Worm (Caenorhabditis elegans): Measurements from ENCODE around the gene mrps-16.

Gene mrps-16

DNA sequence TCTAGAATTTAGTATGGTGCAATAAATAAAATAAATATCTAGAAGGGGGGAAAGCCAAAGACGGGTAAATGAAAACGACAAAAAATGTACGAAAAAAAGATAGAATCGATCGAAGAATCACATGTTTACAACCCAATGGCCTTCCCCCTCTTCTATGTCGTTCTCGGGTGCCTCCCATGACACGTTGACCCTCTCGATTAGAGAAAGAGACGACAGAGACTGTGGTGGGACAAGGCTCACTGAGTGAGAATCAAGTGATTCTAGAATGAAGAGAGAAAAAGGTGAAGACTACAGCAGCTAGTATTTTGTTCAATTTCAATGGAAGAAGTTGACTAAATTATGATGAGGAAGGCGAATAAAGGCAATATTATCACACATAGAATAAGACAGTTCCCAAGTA lies 48.1 kb upstream of the mrps-16 start (continued):
- no peak for TF ChIP-seq lin-13 (GFP tag; optimal IDR thresholded peaks at IDR 0.05)
- TF ChIP-seq unc-62 (GFP tag; optimal IDR thresholded peaks at IDR 0.05 in 1 of 2): peak in 1 of 2 experiments; percentile 51
- TF ChIP-seq unc-62 (tag; optimal IDR thresholded peaks at IDR 0.05): no peak
- TF ChIP-seq F10B5.3 (tag; optimal IDR thresholded peaks at IDR 0.05): no peak
- no peak for TF ChIP-seq ceh-28 (tag; optimal IDR thresholded peaks at IDR 0.05)
- no peak for TF ChIP-seq tra-1 (GFP tag; IDR thresholded peaks at IDR 0.05)
- no peak for TF ChIP-seq nhr-111 (GFP tag; optimal IDR thresholded peaks at IDR 0.05)
- peak; percentile 58 for TF ChIP-seq pqm-1 (tag; optimal IDR thresholded peaks at IDR 0.05)
- no peak for TF ChIP-seq nhr-11 (tag; optimal IDR thresholded peaks at IDR 0.05)
- no peak for TF ChIP-seq lin-39 (tag; optimal IDR thresholded peaks at IDR 0.05)
- TF ChIP-seq T20F7.1 (GFP tag; optimal IDR thresholded peaks at IDR 0.05): no peak
- no peak for TF ChIP-seq madf-9 (GFP tag; conservative IDR thresholded peaks at IDR 0.05)
- TF ChIP-seq snpc-1.2 (GFP tag; IDR thresholded peaks at IDR 0.05): no peak
- TF ChIP-seq dve-1 (tag; optimal IDR thresholded peaks at IDR 0.05; ENCODE audit: insufficient read depth): peak; percentile 51
- peak; percentile 41 for TF ChIP-seq mes-2 (tag; optimal IDR thresholded peaks at IDR 0.05; ENCODE audit: poor library complexity, severe bottlenecking)
- TF ChIP-seq ctbp-1 (GFP tag; IDR thresholded peaks at IDR 0.05): no peak

ce11 chrII:5426470-5426869 lies 47.7 kb upstream of the mrps-16 start:
- no peak for TF ChIP-seq dpl-1 (GFP tag; optimal IDR thresholded peaks at IDR 0.05)
- peak; percentile 19 for TF ChIP-seq nhr-28 (tag; optimal IDR thresholded peaks at IDR 0.05)

- TF ChIP-seq arid-1 (GFP tag; conservative IDR thresholded peaks at IDR 0.05) (no peak), unc-62 (GFP tag; optimal IDR thresholded peaks at IDR 0.05 in 1 of 2) (no peak), unc-62 (tag; optimal IDR thresholded peaks at IDR 0.05) (no peak), attf-4 (tag; optimal IDR thresholded peaks at IDR 0.05) (no peak), mdt-29 (GFP tag; IDR thresholded peaks at IDR 0.05) (no peak), dmd-6 (GFP tag; IDR thresholded peaks at IDR 0.05) (no peak), ztf-7 (tag; optimal IDR thresholded peaks at IDR 0.05) (no peak), ctbp-1 (GFP tag; IDR thresholded peaks at IDR 0.05) (no peak), zip-2 (tag; optimal IDR thresholded peaks at IDR 0.05) (no peak), zip-11 (GFP tag; IDR thresholded peaks at IDR 0.05) (no peak), F10B5.3 (tag; optimal IDR thresholded peaks at IDR 0.05) (no peak), zag-1 (tag; optimal IDR thresholded peaks at IDR 0.05) (no peak), sdz-12 (GFP tag; optimal IDR thresholded peaks at IDR 0.05) (no peak), aha-1 (tag) (peak; percentile 90), T20F7.1 (GFP tag; optimal IDR thresholded peaks at IDR 0.05) (no peak), nhr-10 (tag; optimal IDR thresholded peaks at IDR 0.05) (no peak), lim-7 (GFP tag; IDR thresholded peaks at IDR 0.05) (no peak), nhr-25 (tag; optimal IDR thresholded peaks at IDR 0.05; ENCODE audit: borderline replicate concordance, insufficient read depth) (no peak), lin-38 (GFP tag; IDR thresholded peaks at IDR 0.05) (peak; percentile 46; the same call in 1 of the 2 replicates), zfp-3 (GFP tag; conservative IDR thresholded peaks at IDR 0.05) (no peak), Y105C5A.15 (GFP tag; IDR thresholded peaks at IDR 0.05) (no peak), mes-2 (tag; optimal IDR thresholded peaks at IDR 0.05; ENCODE audit: poor library complexity, severe bottlenecking) (peak; percentile 68), nhr-77 (tag; optimal IDR thresholded peaks at IDR 0.05) (no peak), tra-1 (GFP tag; IDR thresholded peaks at IDR 0.05) (no peak), php-3 (GFP tag; IDR thresholded peaks at IDR 0.05) (no peak), lin-13 (GFP tag; optimal IDR thresholded peaks at IDR 0.05) (no peak), set-16 (GFP tag; IDR thresholded peaks at IDR 0.05) (no peak), dve-1 (tag; optimal IDR thresholded peaks at IDR 0.05; ENCODE audit: insufficient read depth) (peak; percentile 39), F49E8.2 (tag; optimal IDR thresholded peaks at IDR 0.05; ENCODE audit: borderline replicate concordance) (no peak), vab-7 (GFP tag; IDR thresholded peaks at IDR 0.05) (no peak), lsy-2 (tag; optimal IDR thresholded peaks at IDR 0.05) (peak in 1 of 2 experiments; percentile 64), dmd-8 (GFP tag; IDR thresholded peaks at IDR 0.05) (no peak), ceh-28 (tag; optimal IDR thresholded peaks at IDR 0.05) (no peak), lir-3 (tag; optimal IDR thresholded peaks at IDR 0.05) (no peak), lin-15B (tag; optimal IDR thresholded peaks at IDR 0.05) (no peak), lin-1 (GFP tag; IDR thresholded peaks at IDR 0.05) (no peak), ama-1 (optimal IDR thresholded peaks at IDR 0.05) (no peak), egl-27 (tag; optimal IDR thresholded peaks at IDR 0.05) (no peak)
Observed at ce11 chrII:5429522-5430257, 44.5 kb upstream of the mrps-16 start, which contains the start of the genes F07F6.4 and F07F6.2. TSS of gene F07F6.4 (minus strand) at chrII:5429572. TSS of gene F07F6.2 (plus strand) at chrII:5430207.

All from whole organism, L4 larva.